Worm (Caenorhabditis elegans) whole organism, late embryonic: ENCODE results near the gene F54H5.3.

Experiments used
- ceh-18 ChIP-seq: sonication (generic microtip); optimal IDR thresholded peaks from 2 replicates; lab custom pipeline; 2016; ENCODE audit warnings: missing genetic modification characterization, missing compliant biosample characterization
- ceh-9 ChIP-seq: sonication (generic microtip); optimal IDR thresholded peaks from 2 replicates; lab custom pipeline; 2016; ENCODE audit warnings: mild to moderate bottlenecking, missing genetic modification characterization, inconsistent platforms, missing compliant biosample characterization
- dve-1 ChIP-seq: sonication (generic microtip); optimal IDR thresholded peaks from 2 replicates; lab custom pipeline; 2017; ENCODE audit warnings: antibody characterized with exemption, mild to moderate bottlenecking, missing genetic modification characterization, missing compliant biosample characterization
- lim-6 ChIP-seq: sonication (generic microtip); optimal IDR thresholded peaks from 2 replicates; lab custom pipeline; 2016; ENCODE audit warnings: missing genetic modification characterization, missing compliant biosample characterization
- lin-11 ChIP-seq: fragments of 200-800 bp; sonication (Bioruptor generic); optimal IDR thresholded peaks from 2 replicates; lab custom pipeline; 2018; ENCODE audit warnings: mild to moderate bottlenecking, missing genetic modification characterization, missing compliant biosample characterization
- mec-3 ChIP-seq: sonication (generic microtip); optimal IDR thresholded peaks from 2 replicates; lab custom pipeline; 2016; ENCODE audit warnings: borderline replicate concordance, missing genetic modification characterization, missing compliant biosample characterization
- nhr-11 ChIP-seq: fragments of 150-350 bp; optimal IDR thresholded peaks from 2 replicates; lab custom pipeline; 2014; ENCODE audit warnings: missing biosample characterization, missing genetic modification characterization
- sdc-2 ChIP-seq: sonication (generic microtip); optimal IDR thresholded peaks from 2 replicates; lab custom pipeline; 2016; ENCODE audit warnings: missing genotype, missing genetic modification characterization, missing compliant biosample characterization
- sox-2 ChIP-seq: fragments of 200-800 bp; sonication (Bioruptor generic); IDR thresholded peaks from 2 replicates; pipeline ENCODE4 v1.3.6; 2022; ENCODE audit warnings: missing genetic modification reagents, missing genetic modification characterization, missing compliant biosample characterization
- sox-4 ChIP-seq: sonication (generic microtip); optimal IDR thresholded peaks from 2 replicates; lab custom pipeline; 2017; ENCODE audit warnings: mild to moderate bottlenecking, missing genetic modification characterization, inconsistent platforms, missing compliant biosample characterization

DNA sequence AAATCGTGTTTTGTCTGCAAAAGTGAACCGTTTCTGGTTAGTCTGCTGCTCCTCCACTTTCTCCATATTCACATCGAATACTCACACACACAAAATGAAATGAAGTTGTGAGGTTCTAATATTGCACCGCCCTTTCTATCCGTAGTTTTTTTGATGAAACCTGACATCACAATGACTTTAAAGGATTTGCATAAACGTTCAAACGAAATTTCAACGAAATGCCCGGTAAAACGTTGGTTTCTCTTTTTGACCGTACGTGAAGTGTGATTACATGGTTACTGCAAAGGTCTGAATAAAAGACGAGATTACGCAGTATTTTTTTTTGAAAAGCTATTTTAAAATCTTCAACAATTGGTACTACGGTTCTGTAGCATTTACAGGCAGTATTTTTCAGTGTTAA, 32.3 kb downstream of the F54H5.3 start, which contains the start of gene T19D12.9:
- TF ChIP-seq sdc-2 (no peak), nhr-11 (tag; lab: Kevin White, UChicago) (no peak), lim-6 (no peak), ceh-9 (tag; lab: Kevin White, UChicago) (no peak), mec-3 (tag; lab: Kevin White, UChicago) (no peak), lin-11 (tag; lab: Kevin White, UChicago) (no peak), dve-1 (tag; lab: Kevin White, UChicago) (no peak), ceh-18 (tag; lab: Kevin White, UChicago) (no peak), sox-2 (no peak), sox-4 (no peak)
